Worm (Caenorhabditis elegans): ENCODE results near the gene ZK688.9.

DNA sequence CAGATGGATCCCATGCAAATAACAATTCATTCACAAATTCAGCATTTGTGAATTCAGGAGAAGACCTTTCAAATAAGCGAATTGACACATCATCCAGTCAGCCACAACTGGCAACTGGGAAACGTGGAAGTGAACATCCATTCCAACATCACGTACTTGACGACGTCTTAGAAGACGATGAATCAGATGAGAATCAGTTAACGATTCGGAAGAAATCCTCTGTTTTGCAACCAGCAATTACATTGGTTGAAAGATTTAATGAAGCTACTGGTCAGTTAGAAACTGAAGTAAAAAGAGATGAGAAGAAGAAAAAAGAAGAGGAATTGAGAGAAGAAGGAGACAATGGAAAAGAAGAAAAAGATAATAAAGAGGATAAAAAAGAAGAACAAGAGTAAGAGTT lies 20.6 kb upstream of the ZK688.9 start:
- no peak for TF ChIP-seq snpc-1.1 (tag; optimal IDR thresholded peaks at IDR 0.05; ENCODE audit: insufficient read depth)
- no peak for TF ChIP-seq unc-62 (GFP tag; optimal IDR thresholded peaks at IDR 0.05)
- no peak for TF ChIP-seq mel-28 (tag; optimal IDR thresholded peaks at IDR 0.05; ENCODE audit: borderline replicate concordance)
- no peak for TF ChIP-seq lin-26 (GFP tag; IDR thresholded peaks at IDR 0.05)
- TF ChIP-seq pbrm-1 (GFP tag; IDR thresholded peaks at IDR 0.05), result no peak
- no peak for TF ChIP-seq nfyb-1 (GFP tag; IDR thresholded peaks at IDR 0.05)
- no peak for TF ChIP-seq F49E8.2 (tag; optimal IDR thresholded peaks at IDR 0.05; ENCODE audit: insufficient read depth)
- TF ChIP-seq nfya-1 (tag; optimal IDR thresholded peaks at IDR 0.05; ENCODE audit: borderline replicate concordance, insufficient read depth), result no peak
- no peak for TF ChIP-seq ama-1 (optimal IDR thresholded peaks at IDR 0.05)
- no peak for TF ChIP-seq ama-1 (GFP tag; optimal IDR thresholded peaks at IDR 0.05)
- no peak for TF ChIP-seq F55B11.4 (tag; optimal IDR thresholded peaks at IDR 0.05; ENCODE audit: borderline replicate concordance, insufficient read depth)

All from whole organism, young adult.